Fruit fly (Drosophila melanogaster) ovary, adult (tissue): ENCODE results near the gene CG6398.

Source experiments
- CG17801 ChIP-seq: fragments of 200-800 bp; optimal IDR thresholded peaks from 2 replicates; lab custom pipeline; 2019; ENCODE audit warnings: missing biosample characterization, mild to moderate bottlenecking, missing genetic modification characterization, moderate library complexity; ENCODE audit not compliant: partially characterized antibody

Gene CG6398

dm6 chrX:17821466-17821865 lies 9.2 kb upstream of the CG6398 start:
- no peak for TF ChIP-seq CG17801 (GFP tag; lab: Kevin White, UChicago)

- peak; percentile 61 for TF ChIP-seq CG17801 (GFP tag; lab: Kevin White, UChicago)
Observed at dm6 chrX:17826807-17827703, 3.6 kb upstream of the CG6398 start, which contains the start of gene Socs16D. Gene Socs16D (minus strand): TSS chrX:17827564.

dm6 chrX:17828298-17829033 lies 2.2 kb upstream of the CG6398 start:
- TF ChIP-seq CG17801 (GFP tag; lab: Kevin White, UChicago), result no peak

DNA sequence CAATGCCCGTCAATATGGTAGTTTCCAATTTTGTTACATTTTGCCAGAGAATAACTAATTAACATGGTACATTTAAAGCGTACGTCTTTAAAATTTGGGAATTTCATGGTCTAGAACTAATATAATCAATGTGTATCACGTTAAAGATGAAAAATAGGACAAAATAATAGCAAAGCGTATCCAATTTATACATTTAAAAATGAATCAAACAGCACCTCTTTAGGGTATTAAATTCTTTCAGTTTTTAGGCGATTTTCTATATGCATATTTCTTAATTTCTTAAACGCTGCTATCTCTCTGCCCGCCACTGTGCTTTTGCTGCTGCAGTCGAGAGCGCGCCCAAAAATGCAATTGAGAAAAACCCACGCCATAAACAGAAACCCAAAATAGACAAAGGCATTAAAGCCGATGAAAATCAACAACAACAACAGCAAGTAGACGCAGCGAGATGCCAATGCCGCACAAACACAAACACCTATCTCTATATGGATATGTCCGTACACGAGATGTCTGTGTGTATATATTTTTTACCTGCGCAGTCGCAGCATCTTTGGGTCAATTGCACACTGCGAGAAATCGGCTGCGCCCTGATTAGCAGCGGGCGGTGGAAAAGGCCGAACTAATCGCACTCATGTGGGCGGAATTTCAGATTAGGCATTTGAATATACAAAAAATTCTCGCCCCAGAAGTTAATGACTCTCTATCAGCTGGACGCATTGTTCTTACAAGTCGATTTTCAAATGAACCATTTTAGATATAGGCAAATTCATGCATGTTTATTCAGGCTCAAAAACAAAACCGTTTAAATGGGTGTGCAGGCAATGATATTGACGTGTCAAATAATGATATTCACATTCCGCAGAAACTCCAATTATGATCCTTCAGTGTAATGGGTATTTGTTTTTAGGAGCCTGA lies 1.3 kb upstream of the CG6398 start:
- TF ChIP-seq CG17801 (GFP tag; lab: Kevin White, UChicago), result peak; percentile 87

dm6 chrX:17830211-17830616 lies 414 bp upstream of the CG6398 start:
- no peak for TF ChIP-seq CG17801 (GFP tag; lab: Kevin White, UChicago)

dm6 chrX:17832163-17833014 lies 1.8 kb downstream of the CG6398 start:
- peak; percentile 21 for TF ChIP-seq CG17801 (GFP tag; lab: Kevin White, UChicago)

- no peak for TF ChIP-seq CG17801 (GFP tag; lab: Kevin White, UChicago)
Observed at dm6 chrX:17833986-17834385, 3.4 kb downstream of the CG6398 start.

DNA sequence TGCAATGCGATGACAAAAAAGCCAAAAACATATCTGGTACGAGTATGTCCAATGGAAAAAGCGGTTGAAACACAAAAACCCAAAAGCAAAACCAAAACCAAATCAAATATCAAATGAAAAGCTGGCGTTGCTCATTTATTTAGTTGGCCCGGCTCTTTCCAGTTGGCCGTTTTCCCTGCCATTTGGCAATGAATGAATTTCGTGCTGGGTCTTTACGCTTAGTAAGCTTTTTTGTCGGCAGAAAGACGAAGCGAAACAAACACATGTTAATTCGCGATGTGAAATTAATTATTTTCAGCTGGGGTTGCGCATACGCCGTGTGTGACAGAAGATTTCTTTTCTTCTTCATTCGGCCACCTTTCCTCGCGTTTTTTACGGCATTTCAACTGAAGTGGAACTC lies 4.1 kb downstream of the CG6398 start:
- TF ChIP-seq CG17801 (GFP tag; lab: Kevin White, UChicago), result peak; percentile 24

DNA sequence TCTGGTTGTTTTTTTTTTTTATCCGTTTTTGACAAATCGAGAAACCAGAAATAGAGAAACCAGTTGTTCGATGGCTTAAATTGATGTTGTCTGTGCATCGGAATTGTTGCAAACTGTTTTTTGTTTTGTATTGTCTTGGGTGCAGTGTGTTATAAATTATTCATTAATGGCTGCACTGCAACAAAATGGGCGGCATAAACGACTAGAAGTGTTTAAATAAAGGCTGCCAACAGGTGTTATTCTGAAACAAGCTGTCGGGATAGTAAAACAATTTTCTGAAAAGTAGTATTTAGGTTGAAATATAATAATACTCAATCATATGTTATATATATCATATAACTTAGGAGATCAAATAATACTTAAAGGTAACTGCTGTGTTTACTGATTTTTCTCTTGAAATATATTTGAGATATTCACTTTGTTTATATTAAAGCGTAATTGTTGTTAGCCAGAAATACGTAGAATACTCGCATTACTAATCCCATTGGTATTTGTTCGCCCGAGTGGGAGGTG lies 5.8 kb downstream of the CG6398 start:
- no peak for TF ChIP-seq CG17801 (GFP tag; lab: Kevin White, UChicago)

DNA sequence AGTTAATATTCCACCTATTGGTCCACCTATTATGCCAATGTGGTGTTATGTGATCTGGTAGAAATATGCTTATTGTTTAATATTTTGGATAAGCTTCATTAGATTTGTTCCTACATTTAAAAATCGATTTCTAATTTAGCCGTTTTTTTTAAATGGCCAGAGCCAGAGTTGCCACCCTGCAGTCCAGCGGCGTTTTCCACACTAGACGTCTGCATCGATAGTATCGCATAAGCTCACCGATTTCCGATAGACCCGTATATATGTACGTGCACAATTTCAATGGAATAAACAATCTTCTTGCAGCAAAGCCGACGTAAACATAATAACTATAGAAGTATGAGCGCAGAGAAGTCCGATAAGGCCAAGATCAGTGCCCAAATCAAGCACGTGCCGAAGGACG lies 11.3 kb downstream of the CG6398 start, which contains the start of gene Taf9:
Gene Taf9 (plus strand): TSS at position 239 of the 400 bp plus-strand sequence.
- TF ChIP-seq CG17801 (GFP tag; lab: Kevin White, UChicago), result no peak

- peak; percentile 96 for TF ChIP-seq CG17801 (GFP tag; lab: Kevin White, UChicago)
Observed at dm6 chrX:17844623-17845022, 14.0 kb downstream of the CG6398 start, which contains the start of the genes CG8142 and Ucp4A. Gene CG8142 (minus strand): TSS chrX:17844704. Gene Ucp4A (plus strand): TSS chrX:17844949.

- no peak for TF ChIP-seq CG17801 (GFP tag; lab: Kevin White, UChicago)
Observed at dm6 chrX:17845820-17846379, 15.3 kb downstream of the CG6398 start.

- TF ChIP-seq CG17801 (GFP tag; lab: Kevin White, UChicago), result peak; percentile 63
Observed at dm6 chrX:17850179-17850578, 19.6 kb downstream of the CG6398 start, which contains the start of the genes CG15814 and Spt7. Gene CG15814 (minus strand): TSS chrX:17850342. Gene Spt7 (plus strand): TSS chrX:17850460.
